Worm (Caenorhabditis elegans) whole organism, L4/young adult: ENCODE measurements around the gene F41G4.8.

Source experiments
- W03F9.2 ChIP-seq: fragments of 150-350 bp; optimal IDR thresholded peaks from 2 replicates; lab custom pipeline; 2014; ENCODE audit warnings: missing biosample characterization, missing genetic modification characterization
- dao-5 ChIP-seq: sonication (generic microtip); optimal IDR thresholded peaks from 2 replicates; lab custom pipeline; 2016; ENCODE audit warnings: missing genotype, missing genetic modification characterization, moderate library complexity, missing compliant biosample characterization
- him-1 ChIP-seq: sonication (generic microtip); optimal IDR thresholded peaks from 2 replicates; lab custom pipeline; 2016; ENCODE audit warnings: missing genotype, missing genetic modification reagents, missing genetic modification characterization, missing compliant biosample characterization

Gene F41G4.8

ce11 chrX:16808526-16808925 is 36.3 kb downstream of the F41G4.8 start:
- no peak for TF ChIP-seq him-1 (tag; lab: Kevin White, UChicago)
- TF ChIP-seq W03F9.2 (tag; lab: Kevin White, UChicago): no peak
- no peak for TF ChIP-seq dao-5 (tag; lab: Kevin White, UChicago)

ce11 chrX:16807015-16807414 is 37.8 kb downstream of the F41G4.8 start, which contains the start of gene mec-4:
TSS of gene mec-4 (minus strand) at chrX:16807115.
- TF ChIP-seq W03F9.2 (tag; lab: Kevin White, UChicago): no peak
- no peak for TF ChIP-seq dao-5 (tag; lab: Kevin White, UChicago)
- TF ChIP-seq him-1 (tag; lab: Kevin White, UChicago): no peak

- TF ChIP-seq W03F9.2 (tag; lab: Kevin White, UChicago): no peak
- TF ChIP-seq him-1 (tag; lab: Kevin White, UChicago): no peak
- no peak for TF ChIP-seq dao-5 (tag; lab: Kevin White, UChicago)
Measured at ce11 chrX:16803545-16803944, 41.3 kb downstream of the F41G4.8 start.

ce11 chrX:16799065-16799663 is 45.7 kb downstream of the F41G4.8 start:
- no peak for TF ChIP-seq dao-5 (tag; lab: Kevin White, UChicago)
- peak; percentile 23 for TF ChIP-seq W03F9.2 (tag; lab: Kevin White, UChicago)

- TF ChIP-seq him-1 (tag; lab: Kevin White, UChicago): no peak
- TF ChIP-seq dao-5 (tag; lab: Kevin White, UChicago): no peak
- TF ChIP-seq W03F9.2 (tag; lab: Kevin White, UChicago): no peak
Measured at ce11 chrX:16798621-16799020, 46.2 kb downstream of the F41G4.8 start.

- TF ChIP-seq W03F9.2 (tag; lab: Kevin White, UChicago): peak; percentile 69
- TF ChIP-seq him-1 (tag; lab: Kevin White, UChicago): peak; percentile 64
- TF ChIP-seq dao-5 (tag; lab: Kevin White, UChicago): no peak
Measured at ce11 chrX:16796826-16797225, 48.0 kb downstream of the F41G4.8 start.

ce11 chrX:16795978-16796377 is 48.8 kb downstream of the F41G4.8 start, which contains the start of gene aak-2:
TSS of gene aak-2 (plus strand) at chrX:16796087.
- TF ChIP-seq him-1 (tag; lab: Kevin White, UChicago): no peak
- no peak for TF ChIP-seq dao-5 (tag; lab: Kevin White, UChicago)
- no peak for TF ChIP-seq W03F9.2 (tag; lab: Kevin White, UChicago)

- no peak for TF ChIP-seq W03F9.2 (tag; lab: Kevin White, UChicago)
- no peak for TF ChIP-seq dao-5 (tag; lab: Kevin White, UChicago)
- no peak for TF ChIP-seq him-1 (tag; lab: Kevin White, UChicago)
Measured at ce11 chrX:16793470-16793869, 51.4 kb downstream of the F41G4.8 start.
